Worm (Caenorhabditis elegans) whole organism, late embryonic: ENCODE data around the gene shpk-1.

ENCODE experiments used
- fkh-10 ChIP-seq: fragments of 150-350 bp; optimal IDR thresholded peaks from 2 replicates; lab custom pipeline; 2014; ENCODE audit warnings: missing biosample characterization, missing genetic modification reagents, missing genetic modification characterization
- nfya-1 ChIP-seq: sonication (generic microtip); optimal IDR thresholded peaks from 2 replicates; lab custom pipeline; 2017; ENCODE audit warnings: missing genetic modification characterization, mild to moderate bottlenecking, missing compliant biosample characterization, antibody characterized with exemption, moderate library complexity
- tbx-2 ChIP-seq: sonication (generic microtip); optimal IDR thresholded peaks from 2 replicates; lab custom pipeline; 2016; ENCODE audit warnings: missing genetic modification characterization, missing compliant biosample characterization

ce11 chrIII:13633826-13634225 lies 26.0 kb downstream of the shpk-1 start:
- TF ChIP-seq fkh-10 (no peak), nfya-1 (tag; lab: Kevin White, UChicago) (no peak), tbx-2 (tag; lab: Kevin White, UChicago) (no peak)
